Fruit fly (Drosophila melanogaster) whole organism, embryonic: Measurements from ENCODE around the gene Trmt6.
A peak's percentile ranks its signal among the peaks of the same experiment; 100 is the strongest.

Experiments
- Atf-2 ChIP-seq: fragments of 200-800 bp; sonication (Bioruptor generic); optimal IDR thresholded peaks from 2 replicates; lab custom pipeline; 2016; ENCODE audit warnings: missing biosample characterization, missing genetic modification characterization
- Atf6 ChIP-seq: fragments of 200-800 bp; sonication (Bioruptor generic); IDR thresholded peaks from 2 replicates; pipeline ENCODE4 v1.3.6; 2022; ENCODE audit warnings: missing biosample characterization, missing genetic modification characterization
- BtbVII ChIP-seq: fragments of 200-800 bp; sonication (Bioruptor generic); optimal IDR thresholded peaks from 3 replicates; lab custom pipeline; 2017; ENCODE audit warnings: missing biosample characterization, mild to moderate bottlenecking, missing genetic modification characterization
- Bteb2 ChIP-seq: fragments of 200-800 bp; sonication (Bioruptor generic); optimal IDR thresholded peaks from 2 replicates; lab custom pipeline; 2016; ENCODE audit warnings: missing biosample characterization, missing genetic modification characterization
- C15 ChIP-seq: fragments of 200-800 bp; sonication (Bioruptor generic); IDR thresholded peaks from 3 replicates; pipeline ENCODE4 v1.3.6; 2022; ENCODE audit warnings: missing biosample characterization, missing genetic modification characterization
- CG10959 ChIP-seq: fragments of 200-800 bp; sonication (Bioruptor generic); IDR thresholded peaks from 2 replicates; pipeline ENCODE4 v1.3.6; 2022; ENCODE audit warnings: missing biosample characterization, missing genetic modification characterization
- CG12104 ChIP-seq: fragments of 200-800 bp; sonication (Bioruptor generic); optimal IDR thresholded peaks from 3 replicates; lab custom pipeline; 2016; ENCODE audit warnings: missing biosample characterization, missing genetic modification characterization
- CG12659 ChIP-seq: fragments of 200-800 bp; sonication (Bioruptor generic); optimal IDR thresholded peaks from 3 replicates; lab custom pipeline; 2017; ENCODE audit warnings: mild to moderate bottlenecking, missing biosample characterization, missing genetic modification reagents, missing genetic modification characterization
- CG13296 ChIP-seq: fragments of 200-800 bp; sonication (Bioruptor generic); optimal IDR thresholded peaks from 3 replicates; lab custom pipeline; 2018; ENCODE audit warnings: missing biosample characterization, mild to moderate bottlenecking, missing genetic modification characterization
- CG15479 ChIP-seq: fragments of 200-800 bp; sonication (Bioruptor generic); optimal IDR thresholded peaks from 3 replicates; lab custom pipeline; 2019; ENCODE audit warnings: missing biosample characterization, mild to moderate bottlenecking, missing genetic modification characterization, moderate library complexity
- CG1602 ChIP-seq: fragments of 200-800 bp; sonication (Bioruptor generic); optimal IDR thresholded peaks from 3 replicates; lab custom pipeline; 2016; ENCODE audit warnings: missing biosample characterization, missing genetic modification characterization
- CG17568 ChIP-seq: fragments of 200-800 bp; sonication (Bioruptor generic); optimal IDR thresholded peaks from 2 replicates; lab custom pipeline; 2018; ENCODE audit warnings: missing biosample characterization, mild to moderate bottlenecking, missing genetic modification characterization, moderate library complexity
- CG18262 ChIP-seq: fragments of 200-800 bp; optimal IDR thresholded peaks from 3 replicates; lab custom pipeline; 2019; ENCODE audit warnings: missing biosample characterization, mild to moderate bottlenecking, missing genetic modification characterization, moderate library complexity
- CG31224 ChIP-seq: fragments of 200-800 bp; sonication (Bioruptor generic); IDR thresholded peaks from 2 replicates; pipeline ENCODE4 v1.3.6; 2022; ENCODE audit warnings: missing biosample characterization, missing genetic modification characterization
- CG32767 ChIP-seq: fragments of 200-800 bp; sonication (Bioruptor generic); IDR thresholded peaks from 2 replicates; pipeline ENCODE4 v1.3.6; 2022; ENCODE audit warnings: missing biosample characterization, missing genetic modification characterization
- CG3847 ChIP-seq: fragments of 200-800 bp; sonication (Bioruptor generic); IDR thresholded peaks from 2 replicates; pipeline ENCODE4 v1.3.6; 2022; ENCODE audit warnings: missing biosample characterization, missing genetic modification characterization
- CG4404 ChIP-seq: fragments of 200-800 bp; sonication (Bioruptor generic); IDR thresholded peaks from 2 replicates; pipeline ENCODE4 v1.3.6; 2022; ENCODE audit warnings: missing biosample characterization, missing genetic modification characterization
- CG4820 ChIP-seq: fragments of 200-800 bp; sonication (Bioruptor generic); optimal IDR thresholded peaks from 3 replicates; lab custom pipeline; 2016; ENCODE audit warnings: missing biosample characterization, missing genetic modification characterization
- CG4854 ChIP-seq: fragments of 200-800 bp; sonication (Bioruptor generic); optimal IDR thresholded peaks from 2 replicates; lab custom pipeline; 2016; ENCODE audit warnings: missing biosample characterization, missing genetic modification characterization, inconsistent platforms
- CG5245 ChIP-seq: fragments of 200-800 bp; sonication (Bioruptor generic); optimal IDR thresholded peaks from 3 replicates; lab custom pipeline; 2016; ENCODE audit warnings: missing biosample characterization, missing genetic modification characterization
- CG6791 ChIP-seq: fragments of 200-800 bp; sonication (Bioruptor generic); IDR thresholded peaks from 3 replicates; pipeline ENCODE4 v1.3.6; 2022; ENCODE audit warnings: missing biosample characterization, missing genetic modification characterization; ENCODE audit not compliant: partially characterized antibody
- D19B ChIP-seq: fragments of 200-800 bp; sonication (Bioruptor generic); optimal IDR thresholded peaks from 2 replicates; lab custom pipeline; 2017; ENCODE audit warnings: missing biosample characterization, mild to moderate bottlenecking, missing genetic modification characterization
- Dbx ChIP-seq: fragments of 200-800 bp; sonication (Bioruptor generic); IDR thresholded peaks from 3 replicates; pipeline ENCODE4 v1.3.6; 2022; ENCODE audit warnings: missing biosample characterization, missing genetic modification characterization
- Dip2 ChIP-seq: fragments of 200-800 bp; sonication (Bioruptor generic); IDR thresholded peaks from 2 replicates; pipeline ENCODE4 v1.3.6; 2022; ENCODE audit warnings: missing biosample characterization, missing genetic modification characterization
- Hand ChIP-seq: fragments of 200-800 bp; sonication (Bioruptor generic); optimal IDR thresholded peaks from 2 replicates; lab custom pipeline; 2017; ENCODE audit warnings: mild to moderate bottlenecking, missing biosample characterization, missing genetic modification reagents, missing genetic modification characterization
- Hmx ChIP-seq: fragments of 200-800 bp; sonication (Bioruptor generic); optimal IDR thresholded peaks from 2 replicates; lab custom pipeline; 2016; ENCODE audit warnings: missing biosample characterization, missing genetic modification characterization
- Hr39 ChIP-seq: fragments of >200 bp; optimal IDR thresholded peaks from 2 replicates; lab custom pipeline; 2017
- Hr51 ChIP-seq, 2 experiments: fragments of 200-800 bp; sonication (Bioruptor generic); optimal IDR thresholded peaks; 2 replicates in 1 of 2; 3 replicates in 1 of 2; lab custom pipeline; 2016 to 2018; ENCODE audit warnings: missing biosample characterization in 2 of 2, missing genetic modification characterization in 2 of 2, mild to moderate bottlenecking in 1 of 2, moderate library complexity in 1 of 2
- Hr78 ChIP-seq, 2 experiments: fragments of 200-800 bp in 1 of 2; fragments of >200 bp in 1 of 2; sonication (Bioruptor generic) in 1 of 2; optimal IDR thresholded peaks; 2 replicates each; lab custom pipeline; 2017 to 2019; ENCODE audit warnings: missing biosample characterization in 2 of 2, missing genetic modification characterization in 2 of 2, mild to moderate bottlenecking in 1 of 2, moderate library complexity in 1 of 2
- NC2β ChIP-seq: fragments of 200-800 bp; sonication (Bioruptor generic); optimal IDR thresholded peaks from 2 replicates; lab custom pipeline; 2016; ENCODE audit warnings: missing biosample characterization, missing genetic modification characterization
- Six4 ChIP-seq: fragments of 200-800 bp; sonication (Bioruptor generic); optimal IDR thresholded peaks from 2 replicates; lab custom pipeline; 2016; ENCODE audit warnings: missing biosample characterization, missing genetic modification characterization
- YL-1 ChIP-seq: fragments of 200-800 bp; sonication (Bioruptor generic); optimal IDR thresholded peaks from 3 replicates; lab custom pipeline; 2017; ENCODE audit warnings: missing biosample characterization, mild to moderate bottlenecking, missing genetic modification characterization
- crp ChIP-seq, 2 experiments: fragments of 200-800 bp; sonication (Bioruptor generic); optimal IDR thresholded peaks; 2 replicates in 1 of 2; 3 replicates in 1 of 2; lab custom pipeline; 2017; ENCODE audit warnings: missing biosample characterization in 2 of 2, missing genetic modification characterization in 2 of 2, mild to moderate bottlenecking in 1 of 2, moderate library complexity in 1 of 2
- dati ChIP-seq: fragments of 200-800 bp; sonication (Bioruptor generic); IDR thresholded peaks from 2 replicates; pipeline ENCODE4 v1.3.6; 2022; ENCODE audit warnings: missing biosample characterization, missing genetic modification characterization
- dmrt99B ChIP-seq: fragments of 200-800 bp; sonication (Bioruptor generic); optimal IDR thresholded peaks from 2 replicates; lab custom pipeline; 2018; ENCODE audit warnings: missing biosample characterization, mild to moderate bottlenecking, missing genetic modification characterization, moderate library complexity
- fd3F ChIP-seq: fragments of 200-800 bp; sonication (Bioruptor generic); optimal IDR thresholded peaks from 2 replicates; lab custom pipeline; 2018; ENCODE audit warnings: missing biosample characterization, mild to moderate bottlenecking, missing genetic modification characterization, moderate library complexity
- grau ChIP-seq: fragments of 200-800 bp; optimal IDR thresholded peaks from 3 replicates; lab custom pipeline; 2019; ENCODE audit warnings: missing biosample characterization, mild to moderate bottlenecking, missing genetic modification characterization, moderate library complexity
- grn ChIP-seq: fragments of 200-800 bp; sonication (Bioruptor generic); optimal IDR thresholded peaks from 3 replicates; lab custom pipeline; 2017; ENCODE audit warnings: missing biosample characterization, missing genetic modification characterization
- h ChIP-seq: fragments of >200 bp; optimal IDR thresholded peaks from 2 replicates; lab custom pipeline; 2017
- hkb ChIP-seq, 2 experiments: fragments of 200-800 bp in 1 of 2; fragments of >200 bp in 1 of 2; sonication (Bioruptor generic) in 1 of 2; IDR thresholded peaks in 1 of 2; optimal IDR thresholded peaks in 1 of 2; 2 replicates each; pipeline versions ENCODE4 v1.3.6 to Lab custom; 2017 to 2022; ENCODE audit warnings: missing biosample characterization in 1 of 2, missing genetic modification characterization in 1 of 2
- ind ChIP-seq: fragments of 200-800 bp; sonication (Bioruptor generic); optimal IDR thresholded peaks from 3 replicates; lab custom pipeline; 2016; ENCODE audit warnings: missing biosample characterization, missing genetic modification characterization
- insv ChIP-seq, 2 experiments: fragments of 200-800 bp; sonication (Bioruptor generic); optimal IDR thresholded peaks; 3 replicates each; lab custom pipeline; 2016 to 2018; ENCODE audit warnings: missing biosample characterization in 2 of 2, missing genetic modification characterization in 2 of 2
- jigr1 ChIP-seq: fragments of 200-800 bp; sonication (Bioruptor generic); IDR thresholded peaks from 3 replicates; pipeline ENCODE4 v1.3.6; 2022; ENCODE audit warnings: missing biosample characterization, missing genetic modification characterization
- lmd ChIP-seq: fragments of 200-800 bp; sonication (Bioruptor generic); IDR thresholded peaks from 2 replicates; pipeline ENCODE4 v1.3.6; 2022; ENCODE audit warnings: missing biosample characterization, missing genetic modification characterization
- pros ChIP-seq: fragments of 200-800 bp; sonication (Bioruptor generic); optimal IDR thresholded peaks from 3 replicates; lab custom pipeline; 2019; ENCODE audit warnings: missing biosample characterization, mild to moderate bottlenecking, missing genetic modification characterization, moderate library complexity
- run ChIP-seq: fragments of 200-800 bp; sonication (Bioruptor generic); optimal IDR thresholded peaks from 3 replicates; lab custom pipeline; 2018; ENCODE audit warnings: missing biosample characterization, mild to moderate bottlenecking, missing genetic modification characterization
- stc ChIP-seq: fragments of 200-800 bp; sonication (Bioruptor generic); IDR thresholded peaks from 2 replicates; pipeline ENCODE4 v1.3.6; 2022; ENCODE audit warnings: missing biosample characterization, missing genetic modification characterization
- stwl ChIP-seq: fragments of 200-800 bp; sonication (Bioruptor generic); optimal IDR thresholded peaks from 3 replicates; lab custom pipeline; 2018; ENCODE audit warnings: missing biosample characterization, mild to moderate bottlenecking, missing genetic modification characterization, moderate library complexity
- tna ChIP-seq: fragments of 200-800 bp; sonication (Bioruptor generic); IDR thresholded peaks from 2 replicates; pipeline ENCODE4 v1.3.6; 2022; ENCODE audit warnings: missing biosample characterization, missing genetic modification characterization; ENCODE audit not compliant: partially characterized antibody
- zf30C ChIP-seq: fragments of 200-800 bp; sonication (Bioruptor generic); optimal IDR thresholded peaks from 3 replicates; lab custom pipeline; 2018; ENCODE audit warnings: missing biosample characterization, mild to moderate bottlenecking, missing genetic modification characterization

The Trmt6 gene

dm6 chr2L:6611374-6612005 is 49.4 kb upstream of the Trmt6 start (continued):
- TF ChIP-seq Hand: no peak
- TF ChIP-seq zf30C (GFP tag; lab: Kevin White, UChicago): no peak
- TF ChIP-seq grn (GFP tag; lab: Kevin White, UChicago): no peak
- TF ChIP-seq CG6791 (GFP tag; lab: Robert Waterston, UW): no peak
- TF ChIP-seq C15 (GFP tag; lab: Robert Waterston, UW): no peak
- no peak for TF ChIP-seq Atf-2 (GFP tag; lab: Kevin White, UChicago)
- no peak for TF ChIP-seq CG10959
- TF ChIP-seq CG13296 (GFP tag; lab: Kevin White, UChicago): no peak
- no peak for TF ChIP-seq dati (GFP tag; lab: Robert Waterston, UW)
- TF ChIP-seq CG18262: peak; percentile 26
- no peak for TF ChIP-seq h
- no peak for TF ChIP-seq CG15479
- peak; percentile 44; the same call in 1 of the 2 replicates for TF ChIP-seq Atf6
- TF ChIP-seq fd3F (GFP tag; lab: Kevin White, UChicago): no peak
- TF ChIP-seq insv (GFP tag; optimal IDR thresholded peaks at IDR 0.05; lab: Kevin White, UChicago): no peak
- TF ChIP-seq dmrt99B: peak; percentile 19
- peak in 1 of 2 experiments; percentile 28 for TF ChIP-seq Hr51 (GFP tag; optimal IDR thresholded peaks at IDR 0.05; lab: Kevin White, UChicago)
- TF ChIP-seq ind (GFP tag; lab: Kevin White, UChicago): no peak
- 0 out of 2 replicates have a peak, but pooled peaks have one; percentile 13 for TF ChIP-seq CG31224 (GFP tag; lab: Robert Waterston, UW)
- TF ChIP-seq jigr1 (GFP tag; lab: Robert Waterston, UW): no peak
- no peak for TF ChIP-seq Hr39 (lab: Kevin White, UChicago)
- no peak for TF ChIP-seq CG12104 (GFP tag; lab: Kevin White, UChicago)
- TF ChIP-seq CG12659 (GFP tag; lab: Kevin White, UChicago): no peak
- no peak for TF ChIP-seq tna (GFP tag; lab: Robert Waterston, UW)
- no peak for TF ChIP-seq stc (GFP tag; lab: Robert Waterston, UW)
- TF ChIP-seq Hmx (GFP tag; lab: Kevin White, UChicago): no peak
- no peak for TF ChIP-seq CG4820 (GFP tag; lab: Kevin White, UChicago)
- TF ChIP-seq BtbVII: no peak
- TF ChIP-seq Six4 (GFP tag; lab: Kevin White, UChicago): no peak
- TF ChIP-seq hkb (optimal IDR thresholded peaks at IDR 0.05; lab: Kevin White, UChicago): no peak
- TF ChIP-seq hkb (GFP tag; IDR thresholded peaks at IDR 0.05; lab: Robert Waterston, UW): peak; percentile 15; the same call in 1 of the 2 replicates
- no peak for TF ChIP-seq CG4854 (GFP tag; lab: Kevin White, UChicago)
- TF ChIP-seq CG32767 (GFP tag; lab: Robert Waterston, UW): 0 out of 2 replicates have a peak, but pooled peaks have one; percentile 15
- TF ChIP-seq crp (GFP tag; optimal IDR thresholded peaks at IDR 0.05; lab: Kevin White, UChicago): no peak
- TF ChIP-seq Bteb2 (GFP tag; lab: Kevin White, UChicago): no peak
- no peak for TF ChIP-seq CG17568
- no peak for TF ChIP-seq CG1602
- TF ChIP-seq grau: peak; percentile 21
- no peak for TF ChIP-seq D19B
- TF ChIP-seq YL-1 (GFP tag; lab: Kevin White, UChicago): no peak
- TF ChIP-seq Dbx (GFP tag; lab: Robert Waterston, UW): no peak
- peak; percentile 88 for TF ChIP-seq pros (GFP tag; lab: Kevin White, UChicago)
- TF ChIP-seq stwl: no peak
- 0 out of 2 replicates have a peak, but pooled peaks have one; percentile 13 for TF ChIP-seq lmd (GFP tag; lab: Robert Waterston, UW)
- TF ChIP-seq run (tag; lab: Kevin White, UChicago): no peak
- no peak for TF ChIP-seq NC2β (GFP tag; lab: Kevin White, UChicago)
- no peak for TF ChIP-seq CG3847 (GFP tag; lab: Robert Waterston, UW)
- no peak for TF ChIP-seq CG4404 (GFP tag; lab: Robert Waterston, UW)
- no peak for TF ChIP-seq Hr78 (GFP tag; optimal IDR thresholded peaks at IDR 0.05; lab: Kevin White, UChicago)
- no peak for TF ChIP-seq CG5245 (GFP tag; lab: Kevin White, UChicago)
- no peak for TF ChIP-seq Dip2
